Worm (Caenorhabditis elegans): ENCODE measurements around the gene Y51B9A.9.

Y51B9A.9 gene

DNA sequence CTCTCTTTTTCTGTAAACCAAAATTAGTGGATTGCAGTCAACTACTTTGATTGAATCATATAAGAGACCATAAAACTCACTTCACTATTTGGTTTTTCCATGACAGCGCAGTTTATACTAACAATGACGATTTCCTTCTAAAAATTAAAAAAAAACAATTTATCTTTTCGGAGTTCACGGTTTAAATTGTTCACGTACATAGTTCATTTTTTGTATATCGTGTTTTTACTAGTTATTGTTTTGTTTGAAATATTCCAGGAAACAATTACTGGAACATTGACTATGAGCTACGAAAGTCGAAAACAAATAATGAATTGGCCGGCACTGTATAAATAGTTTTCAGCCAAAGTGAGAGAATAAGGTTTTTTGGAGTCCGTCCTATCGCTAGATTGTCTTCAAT, 4.7 kb downstream of the Y51B9A.9 start, which contains the start of gene lido-17:
lido-17 (minus strand) TSS at position 101 of the 400 bp plus-strand sequence.
- no peak for TF ChIP-seq nhr-12 (tag; optimal IDR thresholded peaks at IDR 0.05)
- TF ChIP-seq snpc-4 (tag; optimal IDR thresholded peaks at IDR 0.05), result no peak
- TF ChIP-seq aly-2 (tag; optimal IDR thresholded peaks at IDR 0.05), result no peak
- no peak for TF ChIP-seq nhr-129 (tag; optimal IDR thresholded peaks at IDR 0.05)
- TF ChIP-seq Y55F3AM.14 (GFP tag; optimal IDR thresholded peaks at IDR 0.05), result no peak

- no peak for TF ChIP-seq nhr-12 (tag; optimal IDR thresholded peaks at IDR 0.05)
- TF ChIP-seq unc-55 (GFP tag; optimal IDR thresholded peaks at IDR 0.05), result no peak
- TF ChIP-seq nhr-237 (tag; optimal IDR thresholded peaks at IDR 0.05), result no peak
- TF ChIP-seq nhr-6 (tag; optimal IDR thresholded peaks at IDR 0.05), result no peak
- no peak for TF ChIP-seq sem-4 (tag; optimal IDR thresholded peaks at IDR 0.05)
- no peak for TF ChIP-seq peb-1 (tag; optimal IDR thresholded peaks at IDR 0.05)
- no peak for TF ChIP-seq lin-11 (tag; optimal IDR thresholded peaks at IDR 0.05)
- no peak for TF ChIP-seq snpc-4 (tag; optimal IDR thresholded peaks at IDR 0.05)
- TF ChIP-seq ceh-16 (tag; optimal IDR thresholded peaks at IDR 0.05), result no peak
- no peak for TF ChIP-seq R02D3.7 (tag; optimal IDR thresholded peaks at IDR 0.05)
- no peak for TF ChIP-seq ceh-82 (tag; optimal IDR thresholded peaks at IDR 0.05)
- TF ChIP-seq elt-3 (tag; optimal IDR thresholded peaks at IDR 0.05), result no peak
- no peak for TF ChIP-seq unc-62 (GFP tag; optimal IDR thresholded peaks at IDR 0.05)
- no peak for TF ChIP-seq lin-13 (GFP tag; optimal IDR thresholded peaks at IDR 0.05)
- no peak for TF ChIP-seq mdl-1 (tag; optimal IDR thresholded peaks at IDR 0.05)
- no peak for TF ChIP-seq blmp-1 (tag; optimal IDR thresholded peaks at IDR 0.05; ENCODE audit: insufficient read depth)
- no peak for TF ChIP-seq egl-27 (tag; optimal IDR thresholded peaks at IDR 0.05)
- TF ChIP-seq lin-39 (tag; optimal IDR thresholded peaks at IDR 0.05), result no peak
- TF ChIP-seq F13H6.1 (tag; optimal IDR thresholded peaks at IDR 0.05), result no peak
- TF ChIP-seq ztf-4 (tag; optimal IDR thresholded peaks at IDR 0.05), result no peak
Observed at ce11 chrII:9385241-9385640, 12.2 kb downstream of the Y51B9A.9 start, which contains the start of gene C06C3.7. Gene C06C3.7 (plus strand): TSS chrII:9385541.

DNA sequence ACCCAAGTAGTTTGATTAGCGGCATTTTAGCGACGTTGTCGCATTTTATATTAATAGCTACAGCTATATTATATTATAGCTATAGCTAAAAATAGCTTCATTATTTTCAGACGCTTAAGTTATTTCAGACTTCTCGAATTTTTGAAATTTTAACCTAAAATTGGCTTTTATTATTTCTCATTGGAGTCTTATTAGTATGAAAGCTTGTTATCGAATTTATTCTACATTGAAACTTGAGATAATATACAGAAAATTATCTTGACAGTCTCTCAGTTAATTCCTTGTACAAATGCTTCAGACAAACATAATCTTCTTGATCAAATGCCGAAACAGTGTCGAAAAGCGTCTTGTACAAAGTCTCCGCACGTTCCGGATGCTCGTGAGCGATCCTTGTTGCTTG, 17.6 kb downstream of the Y51B9A.9 start, which contains the start of gene srh-48:
srh-48 (plus strand) TSS at position 301 of the 400 bp plus-strand sequence.
- TF ChIP-seq unc-39 (tag; optimal IDR thresholded peaks at IDR 0.05), result no peak
- TF ChIP-seq ztf-11 (tag; optimal IDR thresholded peaks at IDR 0.05), result no peak
- no peak for TF ChIP-seq mbf-1 (tag; optimal IDR thresholded peaks at IDR 0.05)
- TF ChIP-seq nhr-77 (tag; optimal IDR thresholded peaks at IDR 0.05), result no peak

ce11 chrII:9378174-9378573, 19.2 kb downstream of the Y51B9A.9 start:
- TF ChIP-seq nhr-10 (tag; optimal IDR thresholded peaks at IDR 0.05), result no peak
- TF ChIP-seq alr-1 (tag; optimal IDR thresholded peaks at IDR 0.05), result no peak
- TF ChIP-seq mab-5 (tag; optimal IDR thresholded peaks at IDR 0.05), result no peak
- peak; percentile 68 for TF ChIP-seq fos-1 (tag; optimal IDR thresholded peaks at IDR 0.05)
- TF ChIP-seq skn-1 (tag; optimal IDR thresholded peaks at IDR 0.05), result peak; percentile 19

DNA sequence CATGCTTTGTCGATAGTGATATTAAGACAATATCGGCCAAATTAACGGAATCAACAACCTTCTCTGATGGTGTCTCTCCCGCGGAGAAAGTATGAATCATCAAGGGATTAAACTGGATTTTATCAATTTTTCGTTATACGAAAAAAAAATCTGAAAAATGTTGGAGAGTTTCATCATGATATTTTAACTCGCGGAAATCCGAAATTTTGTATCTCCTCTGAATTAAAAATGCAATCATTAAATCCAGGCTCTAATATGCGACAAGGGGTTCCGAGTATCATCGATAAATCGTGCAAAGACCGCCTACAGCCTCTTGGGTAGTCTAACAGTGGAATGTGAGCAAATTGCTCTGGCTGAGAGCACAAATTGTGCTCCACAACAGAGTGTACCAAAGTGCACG, 20.2 kb downstream of the Y51B9A.9 start, which contains the start of gene C06C3.10:
C06C3.10 (minus strand) TSS at position 101 of the 400 bp plus-strand sequence.
- TF ChIP-seq lin-11 (tag; optimal IDR thresholded peaks at IDR 0.05) (no peak), R02D3.7 (tag; optimal IDR thresholded peaks at IDR 0.05) (no peak), mdl-1 (tag; optimal IDR thresholded peaks at IDR 0.05) (no peak), Y55F3AM.14 (GFP tag; optimal IDR thresholded peaks at IDR 0.05) (no peak), sem-4 (tag; optimal IDR thresholded peaks at IDR 0.05) (no peak), elt-1 (tag; optimal IDR thresholded peaks at IDR 0.05) (no peak), blmp-1 (tag; optimal IDR thresholded peaks at IDR 0.05; ENCODE audit: insufficient read depth) (no peak), ama-1 (optimal IDR thresholded peaks at IDR 0.05) (no peak), ztf-11 (tag; optimal IDR thresholded peaks at IDR 0.05) (no peak), mbf-1 (tag; optimal IDR thresholded peaks at IDR 0.05) (no peak), dmd-4 (tag; optimal IDR thresholded peaks at IDR 0.05) (no peak), ceh-82 (tag; optimal IDR thresholded peaks at IDR 0.05) (no peak), nhr-12 (tag; optimal IDR thresholded peaks at IDR 0.05) (no peak), mab-5 (tag; optimal IDR thresholded peaks at IDR 0.05) (no peak)
